Worm (Caenorhabditis elegans) whole organism, L4 larva: ENCODE data around the gene best-2.
A peak's percentile ranks its signal among the peaks of the same experiment; 100 is the strongest.

Source experiments
- D1046.2 ChIP-seq: fragments of 200-800 bp; sonication (Bioruptor generic); IDR thresholded peaks from 2 replicates; pipeline ENCODE4 v1.3.6; 2022; ENCODE audit warnings: missing genetic modification characterization, missing compliant biosample characterization
- F26F4.8 ChIP-seq: fragments of 200-800 bp; sonication (Bioruptor generic); conservative IDR thresholded peaks from 2 replicates; pipeline ENCODE4 v1.3.6; 2022; ENCODE audit warnings: missing genetic modification characterization, missing compliant biosample characterization
- T20F7.1 ChIP-seq: fragments of 200-800 bp; sonication (Bioruptor generic); optimal IDR thresholded peaks from 2 replicates; lab custom pipeline; 2018; ENCODE audit warnings: mild to moderate bottlenecking, missing genetic modification characterization, missing compliant biosample characterization
- Y105C5A.15 ChIP-seq: fragments of 200-800 bp; sonication (Bioruptor generic); IDR thresholded peaks from 2 replicates; pipeline ENCODE4 v1.3.6; 2022; ENCODE audit warnings: missing genetic modification characterization, missing compliant biosample characterization
- Y48G9A.11 ChIP-seq: fragments of 200-800 bp; sonication (Bioruptor generic); IDR thresholded peaks from 2 replicates; pipeline ENCODE4 v1.3.6; 2022; ENCODE audit warnings: missing genetic modification reagents, missing genetic modification characterization, missing compliant biosample characterization
- Y5F2A.4 ChIP-seq: fragments of 200-800 bp; sonication (Bioruptor generic); optimal IDR thresholded peaks from 2 replicates; lab custom pipeline; 2018; ENCODE audit warnings: mild to moderate bottlenecking, missing genetic modification characterization, missing compliant biosample characterization
- Y75B8A.6 ChIP-seq: fragments of 200-800 bp; sonication (Bioruptor generic); IDR thresholded peaks from 2 replicates; pipeline ENCODE4 v1.3.6; 2022; ENCODE audit warnings: missing genetic modification reagents, missing genetic modification characterization, missing compliant biosample characterization
- ZK546.5 ChIP-seq, 2 experiments: sonication (generic microtip); optimal IDR thresholded peaks; 2 replicates each; lab custom pipeline; 2017; ENCODE audit warnings: missing biosample characterization in 2 of 2, missing genetic modification characterization in 2 of 2
- aha-1 ChIP-seq: fragments of 150-350 bp; peaks from one replicate; lab custom pipeline; 2014; ENCODE audit warnings: missing biosample characterization, missing genetic modification characterization
- ama-1 ChIP-seq: fragments of 150-350 bp; optimal IDR thresholded peaks from 2 replicates; lab custom pipeline; 2014; ENCODE audit warnings: inconsistent platforms, mixed read lengths
- ceh-20 ChIP-seq: fragments of 200-800 bp; sonication (Bioruptor generic); IDR thresholded peaks from 2 replicates; pipeline ENCODE4 v1.3.6; 2022; ENCODE audit warnings: missing genetic modification reagents, missing genetic modification characterization, missing compliant biosample characterization
- ctbp-1 ChIP-seq: fragments of 200-800 bp; sonication (Bioruptor generic); IDR thresholded peaks from 2 replicates; pipeline ENCODE4 v1.3.6; 2022; ENCODE audit warnings: missing genetic modification reagents, missing genetic modification characterization, missing compliant biosample characterization
- daf-12 ChIP-seq: fragments of 150-350 bp; optimal IDR thresholded peaks from 2 replicates; lab custom pipeline; 2014; ENCODE audit warnings: missing biosample characterization, missing genetic modification reagents, missing genetic modification characterization
- daf-19 ChIP-seq: fragments of 200-800 bp; sonication (Bioruptor generic); conservative IDR thresholded peaks from 2 replicates; pipeline ENCODE4 v1.3.6; 2022; ENCODE audit warnings: missing genetic modification characterization, missing compliant biosample characterization
- dmd-8 ChIP-seq: fragments of 200-800 bp; sonication (Bioruptor generic); IDR thresholded peaks from 2 replicates; pipeline ENCODE4 v1.3.6; 2022; ENCODE audit warnings: missing genetic modification characterization, missing compliant biosample characterization
- dve-1 ChIP-seq: sonication (generic microtip); optimal IDR thresholded peaks from 2 replicates; lab custom pipeline; 2017; ENCODE audit warnings: antibody characterized with exemption, mild to moderate bottlenecking, missing genetic modification characterization, missing compliant biosample characterization; ENCODE audit not compliant: insufficient read depth
- egl-27 ChIP-seq: sonication (generic microtip); optimal IDR thresholded peaks from 3 replicates; lab custom pipeline; 2017; ENCODE audit warnings: missing biosample characterization, missing genetic modification reagents, missing genetic modification characterization
- egl-43 ChIP-seq: fragments of 200-800 bp; sonication (Bioruptor generic); IDR thresholded peaks from 2 replicates; pipeline ENCODE4 v1.3.6; 2022; ENCODE audit warnings: missing genetic modification reagents, missing genetic modification characterization, missing compliant biosample characterization
- fkh-10 ChIP-seq: fragments of 150-350 bp; optimal IDR thresholded peaks from 2 replicates; lab custom pipeline; 2014; ENCODE audit warnings: missing biosample characterization, missing genetic modification reagents, missing genetic modification characterization
- fos-1 ChIP-seq: fragments of 150-350 bp; optimal IDR thresholded peaks from 2 replicates; lab custom pipeline; 2014; ENCODE audit warnings: missing biosample characterization, missing genetic modification characterization
- hlh-11 ChIP-seq: fragments of 200-800 bp; sonication (Bioruptor generic); optimal IDR thresholded peaks from 2 replicates; lab custom pipeline; 2018; ENCODE audit warnings: mild to moderate bottlenecking, missing genetic modification characterization, missing compliant biosample characterization
- hmg-1.1 ChIP-seq: fragments of 200-800 bp; sonication (Bioruptor generic); IDR thresholded peaks from 2 replicates; pipeline ENCODE4 v1.3.6; 2022; ENCODE audit warnings: missing genetic modification reagents, missing genetic modification characterization, missing compliant biosample characterization
- lim-7 ChIP-seq: fragments of 200-800 bp; sonication (Bioruptor generic); IDR thresholded peaks from 2 replicates; pipeline ENCODE4 v1.3.6; 2022; ENCODE audit warnings: missing genetic modification characterization, missing compliant biosample characterization
- lin-15B ChIP-seq: fragments of 150-350 bp; sonication (generic microtip); optimal IDR thresholded peaks from 3 replicates; lab custom pipeline; 2014; ENCODE audit warnings: missing biosample characterization, missing genetic modification characterization
- lin-29 ChIP-seq: fragments of 200-800 bp; sonication (Bioruptor generic); IDR thresholded peaks from 2 replicates; pipeline ENCODE4 v1.3.6; 2022; ENCODE audit warnings: missing genetic modification reagents, missing genetic modification characterization, missing compliant biosample characterization
- lin-38 ChIP-seq: fragments of 200-800 bp; sonication (Bioruptor generic); IDR thresholded peaks from 2 replicates; pipeline ENCODE4 v1.3.6; 2022; ENCODE audit warnings: missing genetic modification reagents, missing genetic modification characterization, missing compliant biosample characterization
- mdl-1 ChIP-seq, 2 experiments: fragments of 150-350 bp in 1 of 2; sonication (generic microtip) in 1 of 2; optimal IDR thresholded peaks; 2 replicates each; lab custom pipeline; 2014 to 2017; ENCODE audit warnings: missing biosample characterization in 2 of 2, missing genetic modification characterization in 2 of 2
- mdt-29 ChIP-seq: fragments of 200-800 bp; sonication (Bioruptor generic); IDR thresholded peaks from 2 replicates; pipeline ENCODE4 v1.3.6; 2022; ENCODE audit warnings: missing genetic modification reagents, missing genetic modification characterization, missing compliant biosample characterization
- mep-1 ChIP-seq: fragments of 150-350 bp; sonication (generic microtip); optimal IDR thresholded peaks from 3 replicates; lab custom pipeline; 2014; ENCODE audit warnings: missing biosample characterization, missing genetic modification characterization
- mxl-3 ChIP-seq: fragments of 200-800 bp; sonication (Bioruptor generic); optimal IDR thresholded peaks from 2 replicates; lab custom pipeline; 2018; ENCODE audit warnings: mild to moderate bottlenecking, missing genetic modification characterization, missing compliant biosample characterization
- nhr-11 ChIP-seq: fragments of 150-350 bp; optimal IDR thresholded peaks from 2 replicates; lab custom pipeline; 2014; ENCODE audit warnings: missing biosample characterization, missing genetic modification characterization
- nhr-111 ChIP-seq: fragments of 200-800 bp; sonication (Bioruptor generic); optimal IDR thresholded peaks from 2 replicates; lab custom pipeline; 2018; ENCODE audit warnings: mild to moderate bottlenecking, missing genetic modification characterization, missing compliant biosample characterization
- nhr-237 ChIP-seq: sonication (generic microtip); optimal IDR thresholded peaks from 2 replicates; lab custom pipeline; 2017; ENCODE audit warnings: missing biosample characterization, missing genetic modification characterization
- nhr-25 ChIP-seq: sonication (generic microtip); optimal IDR thresholded peaks from 2 replicates; lab custom pipeline; 2017; ENCODE audit warnings: missing genetic modification characterization, mild to moderate bottlenecking, missing compliant biosample characterization, antibody characterized with exemption, moderate library complexity, borderline replicate concordance; ENCODE audit not compliant: insufficient read depth
- nhr-28 ChIP-seq: fragments of 150-350 bp; optimal IDR thresholded peaks from 2 replicates; lab custom pipeline; 2014; ENCODE audit warnings: missing biosample characterization, missing genetic modification characterization
- nhr-42 ChIP-seq: fragments of 200-800 bp; sonication (Bioruptor generic); IDR thresholded peaks from 2 replicates; pipeline ENCODE4 v1.3.6; 2022; ENCODE audit warnings: missing genetic modification characterization, missing compliant biosample characterization
- nhr-6 ChIP-seq: fragments of 150-350 bp; optimal IDR thresholded peaks from 2 replicates; lab custom pipeline; 2014; ENCODE audit warnings: missing biosample characterization, missing genetic modification characterization
- nhr-77 ChIP-seq: fragments of 150-350 bp; optimal IDR thresholded peaks from 2 replicates; lab custom pipeline; 2014; ENCODE audit warnings: missing biosample characterization, missing genetic modification characterization
- pqm-1 ChIP-seq: sonication (generic microtip); optimal IDR thresholded peaks from 2 replicates; lab custom pipeline; 2017; ENCODE audit warnings: missing biosample characterization, missing genetic modification characterization
- saeg-2 ChIP-seq: fragments of 200-800 bp; sonication (Bioruptor generic); IDR thresholded peaks from 2 replicates; pipeline ENCODE4 v1.3.6; 2022; ENCODE audit warnings: missing genetic modification reagents, missing genetic modification characterization, missing compliant biosample characterization
- snpc-4 ChIP-seq: fragments of 150-350 bp; optimal IDR thresholded peaks from 2 replicates; lab custom pipeline; 2014; ENCODE audit warnings: missing biosample characterization, missing genetic modification characterization
- spr-3 ChIP-seq: fragments of 200-800 bp; sonication (Bioruptor generic); optimal IDR thresholded peaks from 2 replicates; lab custom pipeline; 2018; ENCODE audit warnings: mild to moderate bottlenecking, missing genetic modification characterization, missing compliant biosample characterization
- unc-130 ChIP-seq: sonication (generic microtip); optimal IDR thresholded peaks from 2 replicates; lab custom pipeline; 2016; ENCODE audit warnings: missing genetic modification reagents, missing genetic modification characterization, missing compliant biosample characterization
- unc-62 ChIP-seq, 3 experiments: fragments of 150-350 bp in 1 of 3; sonication (generic microtip); optimal IDR thresholded peaks in 2 of 3; peaks in 1 of 3; 1 replicate in 1 of 3; 2 replicates in 2 of 3; lab custom pipeline; 2014 to 2017; ENCODE audit warnings: missing biosample characterization in 3 of 3, missing genetic modification characterization in 3 of 3, missing genetic modification reagents in 3 of 3, missing genotype in 1 of 3
- zag-1 ChIP-seq: fragments of 150-350 bp; optimal IDR thresholded peaks from 2 replicates; lab custom pipeline; 2014; ENCODE audit warnings: missing biosample characterization, missing genetic modification characterization
- zfp-2 ChIP-seq: sonication (generic microtip); optimal IDR thresholded peaks from 2 replicates; lab custom pipeline; 2016; ENCODE audit warnings: mild to moderate bottlenecking, missing genetic modification characterization, missing compliant biosample characterization
- zip-2 ChIP-seq: fragments of 150-350 bp; optimal IDR thresholded peaks from 2 replicates; lab custom pipeline; 2014; ENCODE audit warnings: missing biosample characterization, missing genetic modification characterization

The best-2 gene

DNA sequence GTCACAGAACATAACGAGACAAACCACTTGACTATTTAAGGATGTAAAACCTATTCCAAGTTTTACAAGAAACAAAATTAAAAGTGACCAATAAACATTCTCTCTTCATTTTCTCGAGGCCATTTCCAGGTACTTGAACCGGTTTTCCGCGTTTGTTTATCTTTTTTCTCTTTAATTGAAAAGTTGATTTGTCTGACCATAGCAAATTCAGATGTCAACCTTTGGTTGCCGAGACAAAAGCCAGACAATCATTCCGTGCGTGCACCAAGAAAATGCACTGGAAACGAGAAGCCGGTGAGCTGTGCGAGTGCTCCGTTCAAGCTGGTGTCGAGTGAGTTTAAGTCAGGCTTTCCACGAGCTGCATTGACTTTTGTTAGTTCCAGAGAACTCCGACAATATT lies 30.8 kb downstream of the best-2 start:
- TF ChIP-seq fos-1 (tag; lab: Kevin White, UChicago), result no peak
- no peak for TF ChIP-seq lim-7 (GFP tag; lab: Robert Waterston, UW)
- TF ChIP-seq egl-43 (GFP tag; lab: Robert Waterston, UW), result 0 out of 2 replicates have a peak, but pooled peaks have one; percentile 40
- no peak for TF ChIP-seq nhr-6
- no peak for TF ChIP-seq mdl-1 (tag; optimal IDR thresholded peaks at IDR 0.05; lab: Kevin White, UChicago)
- no peak for TF ChIP-seq F26F4.8
- 0 out of 2 replicates have a peak, but pooled peaks have one; percentile 21 for TF ChIP-seq ceh-20 (GFP tag; lab: Robert Waterston, UW)
- TF ChIP-seq saeg-2 (GFP tag; lab: Robert Waterston, UW), result no peak
- TF ChIP-seq nhr-77 (tag; lab: Kevin White, UChicago), result no peak
- TF ChIP-seq Y75B8A.6 (GFP tag; lab: Robert Waterston, UW), result no peak
- peak; percentile 39 for TF ChIP-seq ama-1 (lab: Kevin White, UChicago)
- no peak for TF ChIP-seq lin-38 (GFP tag; lab: Robert Waterston, UW)
- no peak for TF ChIP-seq lin-29
- no peak for TF ChIP-seq daf-12 (tag; lab: Kevin White, UChicago)
- no peak for TF ChIP-seq Y105C5A.15 (GFP tag; lab: Robert Waterston, UW)
- 0 out of 2 replicates have a peak, but pooled peaks have one; percentile 31 for TF ChIP-seq ctbp-1 (GFP tag; lab: Robert Waterston, UW)
- TF ChIP-seq snpc-4 (tag; lab: Kevin White, UChicago), result no peak
- TF ChIP-seq mep-1 (tag; lab: Kevin White, UChicago), result no peak
- peak in 1 of 2 experiments; percentile 98 for TF ChIP-seq unc-62 (GFP tag; optimal IDR thresholded peaks at IDR 0.05 in 1 of 2; lab: Kevin White, UChicago)
- TF ChIP-seq unc-62 (tag; optimal IDR thresholded peaks at IDR 0.05; lab: Kevin White, UChicago), result no peak
- no peak for TF ChIP-seq pqm-1
- 0 out of 2 replicates have a peak, but pooled peaks have one; percentile 17 for TF ChIP-seq D1046.2 (GFP tag; lab: Robert Waterston, UW)
- TF ChIP-seq nhr-237, result no peak

DNA sequence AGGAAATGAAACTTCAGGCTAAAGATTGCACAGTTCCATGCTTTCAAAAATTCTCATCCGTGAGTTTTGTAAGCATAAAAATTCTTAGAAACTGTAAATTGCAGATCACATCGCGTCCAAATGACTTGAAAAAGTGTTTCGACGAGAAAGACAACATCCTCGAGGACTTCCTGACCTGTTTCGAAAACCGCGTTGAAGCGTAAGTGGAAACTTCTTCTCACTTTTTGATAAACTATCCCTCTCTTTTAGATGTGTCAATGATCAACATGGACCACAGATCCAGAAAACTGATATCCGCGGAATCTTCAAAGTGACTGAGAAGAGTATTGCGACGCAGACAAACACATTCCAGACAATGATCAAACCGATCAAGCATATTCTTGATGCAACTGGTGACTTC lies 32.0 kb downstream of the best-2 start:
- TF ChIP-seq nhr-111 (GFP tag; lab: Kevin White, UChicago) (no peak), lin-15B (no peak), nhr-25 (tag; lab: Kevin White, UChicago) (peak; percentile 8), dve-1 (no peak), aha-1 (peak; percentile 9), unc-62 (GFP tag; optimal IDR thresholded peaks at IDR 0.05 in 1 of 2; lab: Kevin White, UChicago) (peak in 1 of 2 experiments; percentile 94), unc-62 (tag; optimal IDR thresholded peaks at IDR 0.05; lab: Kevin White, UChicago) (no peak)

DNA sequence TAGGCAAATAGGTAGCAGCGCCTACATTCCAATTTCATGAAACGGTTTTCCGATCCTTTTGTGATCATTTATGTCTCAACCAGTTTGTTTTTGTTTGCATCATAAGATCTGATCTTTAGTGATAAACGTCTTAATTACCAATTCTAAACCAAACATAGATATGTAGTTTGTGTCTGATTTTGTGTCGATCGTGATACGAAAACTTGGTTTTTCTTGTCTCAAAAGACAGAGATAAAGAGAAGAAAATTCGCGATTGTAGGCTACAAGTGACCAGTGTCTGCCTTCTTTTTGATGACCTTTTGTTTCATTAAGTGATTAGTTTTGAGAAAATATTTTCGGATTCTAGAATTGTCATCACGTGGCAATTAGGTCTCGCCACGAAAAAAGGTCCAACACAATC lies 32.7 kb downstream of the best-2 start:
- TF ChIP-seq hmg-1.1 (GFP tag; lab: Robert Waterston, UW), result no peak
- TF ChIP-seq zfp-2 (tag; lab: Kevin White, UChicago), result no peak
- no peak for TF ChIP-seq dmd-8 (GFP tag; lab: Robert Waterston, UW)
- no peak for TF ChIP-seq nhr-42 (GFP tag; lab: Robert Waterston, UW)
- no peak for TF ChIP-seq egl-43 (GFP tag; lab: Robert Waterston, UW)
- TF ChIP-seq mdl-1 (tag; optimal IDR thresholded peaks at IDR 0.05; lab: Kevin White, UChicago), result peak in 1 of 2 experiments; percentile 5
- no peak for TF ChIP-seq zag-1
- no peak for TF ChIP-seq spr-3
- TF ChIP-seq T20F7.1 (GFP tag; lab: Kevin White, UChicago), result no peak
- TF ChIP-seq saeg-2 (GFP tag; lab: Robert Waterston, UW), result no peak
- TF ChIP-seq Y5F2A.4, result no peak
- TF ChIP-seq hlh-11, result peak; percentile 20
- no peak for TF ChIP-seq ama-1 (lab: Kevin White, UChicago)
- no peak for TF ChIP-seq Y75B8A.6 (GFP tag; lab: Robert Waterston, UW)
- no peak for TF ChIP-seq daf-19
- no peak for TF ChIP-seq mdt-29 (GFP tag; lab: Robert Waterston, UW)
- TF ChIP-seq nhr-28 (tag; lab: Kevin White, UChicago), result peak; percentile 92
- TF ChIP-seq Y48G9A.11 (GFP tag; lab: Robert Waterston, UW), result no peak
- no peak for TF ChIP-seq mxl-3 (GFP tag; lab: Kevin White, UChicago)
- no peak for TF ChIP-seq egl-27
- TF ChIP-seq unc-130 (GFP tag; lab: Kevin White, UChicago), result no peak
- no peak for TF ChIP-seq fkh-10 (GFP tag; lab: Kevin White, UChicago)
- peak; percentile 89 for TF ChIP-seq nhr-11 (tag; lab: Kevin White, UChicago)
- TF ChIP-seq lin-29, result no peak
- TF ChIP-seq lin-15B, result no peak
- no peak for TF ChIP-seq mep-1 (tag; lab: Kevin White, UChicago)
- TF ChIP-seq zip-2 (tag; lab: Kevin White, UChicago), result no peak
- no peak for TF ChIP-seq Y105C5A.15 (GFP tag; lab: Robert Waterston, UW)
- no peak for TF ChIP-seq ZK546.5 (tag; optimal IDR thresholded peaks at IDR 0.05; lab: Kevin White, UChicago)
